Fruit fly (Drosophila melanogaster) whole organism, wandering third instar larva: ENCODE data around the gene CG15336.

Source experiments
- Abd-B ChIP-seq: fragments of >200 bp; optimal IDR thresholded peaks from 2 replicates; lab custom pipeline; 2017; ENCODE audit warnings: missing biosample characterization, missing genetic modification characterization
- CG32264 ChIP-seq: fragments of 200-800 bp; sonication (Bioruptor generic); optimal IDR thresholded peaks from 2 replicates; lab custom pipeline; 2016; ENCODE audit warnings: missing biosample characterization, missing genetic modification characterization
- CG9705 ChIP-seq: fragments of 200-800 bp; sonication (Bioruptor generic); optimal IDR thresholded peaks from 2 replicates; lab custom pipeline; 2018; ENCODE audit warnings: missing biosample characterization, mild to moderate bottlenecking, missing genetic modification characterization
- CrebA ChIP-seq: fragments of 200-800 bp; sonication (Bioruptor generic); optimal IDR thresholded peaks from 2 replicates; lab custom pipeline; 2016; ENCODE audit warnings: missing biosample characterization, mild to moderate bottlenecking, missing genetic modification characterization, borderline replicate concordance
- Dfd ChIP-seq: fragments of >200 bp; optimal IDR thresholded peaks from 2 replicates; lab custom pipeline; 2017; ENCODE audit warnings: missing biosample characterization, missing genetic modification characterization
- Dif ChIP-seq: fragments of 200-275, 200-300 bp; sonication (Bioruptor generic); optimal IDR thresholded peaks from 2 replicates; lab custom pipeline; 2018; ENCODE audit warnings: missing biosample characterization, missing genetic modification characterization; ENCODE audit not compliant: partially characterized antibody
- GATAd ChIP-seq: sonication (Bioruptor generic); optimal IDR thresholded peaks from 2 replicates; lab custom pipeline; 2016; ENCODE audit warnings: missing biosample characterization, missing genetic modification characterization
- HLH106 ChIP-seq: fragments of 200-800 bp; optimal IDR thresholded peaks from 3 replicates; lab custom pipeline; 2019; ENCODE audit warnings: missing biosample characterization, mild to moderate bottlenecking, missing genetic modification characterization, moderate library complexity
- Hnf4 ChIP-seq: fragments of 200-800 bp; sonication (Bioruptor generic); optimal IDR thresholded peaks from 2 replicates; lab custom pipeline; 2016; ENCODE audit warnings: missing biosample characterization, mild to moderate bottlenecking, missing genetic modification characterization
- Hr78 ChIP-seq: fragments of >200 bp; optimal IDR thresholded peaks from 2 replicates; lab custom pipeline; 2017; ENCODE audit warnings: missing biosample characterization, missing genetic modification characterization
- Jra ChIP-seq: sonication (Bioruptor generic); optimal IDR thresholded peaks from 2 replicates; lab custom pipeline; 2016; ENCODE audit warnings: missing biosample characterization, missing genetic modification characterization
- Mio ChIP-seq: sonication (Bioruptor generic); optimal IDR thresholded peaks from 2 replicates; lab custom pipeline; 2016; ENCODE audit warnings: missing biosample characterization, missing genetic modification characterization
- Myc ChIP-seq: fragments of >200 bp; optimal IDR thresholded peaks from 2 replicates; lab custom pipeline; 2017
- N ChIP-seq: fragments of >200 bp; optimal IDR thresholded peaks from 2 replicates; lab custom pipeline; 2018; ENCODE audit warnings: missing biosample characterization, missing external identifiers, missing genetic modification characterization
- OdsH ChIP-seq: fragments of 200-800 bp; sonication (Bioruptor generic); optimal IDR thresholded peaks from 2 replicates; lab custom pipeline; 2016; ENCODE audit warnings: missing biosample characterization, mild to moderate bottlenecking, missing genetic modification characterization
- Rel ChIP-seq, 2 experiments: fragments of 200-800 bp; sonication (Bioruptor generic) in 1 of 2; optimal IDR thresholded peaks; 2 replicates in 1 of 2; 3 replicates in 1 of 2; lab custom pipeline; 2016 to 2019; ENCODE audit warnings: mild to moderate bottlenecking in 2 of 2, missing biosample characterization in 2 of 2, missing genetic modification characterization in 2 of 2, moderate library complexity in 1 of 2
- Sp1 ChIP-seq: fragments of 200-800 bp; sonication (Bioruptor generic); optimal IDR thresholded peaks from 3 replicates; lab custom pipeline; 2019; ENCODE audit warnings: missing biosample characterization, mild to moderate bottlenecking, missing genetic modification characterization, moderate library complexity
- Vsx2 ChIP-seq: fragments of 200-300, 225-300 bp; sonication (Bioruptor generic); optimal IDR thresholded peaks from 2 replicates; lab custom pipeline; 2018; ENCODE audit warnings: missing biosample characterization, missing genetic modification characterization; ENCODE audit not compliant: partially characterized antibody
- brk ChIP-seq: fragments of 200-800 bp; sonication (Bioruptor generic); optimal IDR thresholded peaks from 2 replicates; lab custom pipeline; 2016; ENCODE audit warnings: missing biosample characterization, mild to moderate bottlenecking, missing genetic modification characterization
- dl ChIP-seq, 2 experiments: fragments of 175-275, 200-275 bp in 1 of 2; fragments of 200-275 bp in 1 of 2; sonication (Bioruptor generic); optimal IDR thresholded peaks; lab custom pipeline; 2018; ENCODE audit warnings: mild to moderate bottlenecking in 2 of 2, missing biosample characterization in 2 of 2, missing genetic modification characterization in 2 of 2, moderate library complexity in 2 of 2; ENCODE audit not compliant: partially characterized antibody in 2 of 2, insufficient read depth in 1 of 2
- dmrt93B ChIP-seq: fragments of 200-800 bp; sonication (Bioruptor generic); optimal IDR thresholded peaks from 2 replicates; lab custom pipeline; 2018; ENCODE audit warnings: missing biosample characterization, mild to moderate bottlenecking, missing genetic modification characterization
- dsf ChIP-seq: sonication (Bioruptor generic); optimal IDR thresholded peaks from 2 replicates; lab custom pipeline; 2016; ENCODE audit warnings: missing biosample characterization, missing genetic modification characterization, borderline replicate concordance
- ey ChIP-seq: fragments of 200-800 bp; sonication (Bioruptor generic); optimal IDR thresholded peaks from 2 replicates; lab custom pipeline; 2016; ENCODE audit warnings: missing biosample characterization, missing genetic modification characterization
- fru ChIP-seq: fragments of 200-800 bp; sonication (Bioruptor generic); optimal IDR thresholded peaks from 3 replicates; lab custom pipeline; 2016; ENCODE audit warnings: missing biosample characterization, mild to moderate bottlenecking, missing genetic modification characterization
- h ChIP-seq: fragments of 200-800 bp; sonication (Bioruptor generic); optimal IDR thresholded peaks from 3 replicates; lab custom pipeline; 2016; ENCODE audit warnings: missing biosample characterization, mild to moderate bottlenecking, missing genetic modification characterization
- jim ChIP-seq: fragments of 175-275, 200-325 bp; sonication (Bioruptor generic); optimal IDR thresholded peaks from 2 replicates; lab custom pipeline; 2016; ENCODE audit warnings: missing biosample characterization, mild to moderate bottlenecking, missing genetic modification characterization
- lola ChIP-seq: fragments of >200 bp; optimal IDR thresholded peaks from 2 replicates; lab custom pipeline; 2017; ENCODE audit warnings: missing biosample characterization, missing genetic modification characterization
- psq ChIP-seq: fragments of 200-800 bp; sonication (Bioruptor generic); optimal IDR thresholded peaks from 3 replicates; lab custom pipeline; 2017; ENCODE audit warnings: missing biosample characterization, mild to moderate bottlenecking, missing genetic modification characterization, moderate library complexity
- rgr ChIP-seq: fragments of 200-800 bp; sonication (Bioruptor generic); optimal IDR thresholded peaks from 3 replicates; lab custom pipeline; 2016; ENCODE audit warnings: missing biosample characterization, mild to moderate bottlenecking, missing genetic modification characterization
- sage ChIP-seq: fragments of 200-800 bp; sonication (Bioruptor generic); optimal IDR thresholded peaks from 2 replicates; lab custom pipeline; 2016; ENCODE audit warnings: missing biosample characterization, mild to moderate bottlenecking, missing genetic modification characterization
- sv ChIP-seq: fragments of 200-800 bp; sonication (Bioruptor generic); optimal IDR thresholded peaks from 3 replicates; lab custom pipeline; 2016; ENCODE audit warnings: missing biosample characterization, missing genetic modification characterization
- usp ChIP-seq: fragments of >200 bp; optimal IDR thresholded peaks from 2 replicates; lab custom pipeline; 2017; ENCODE audit warnings: missing biosample characterization, missing genetic modification characterization
- woc ChIP-seq: sonication (Bioruptor generic); optimal IDR thresholded peaks from 2 replicates; lab custom pipeline; 2016; ENCODE audit warnings: missing biosample characterization, mild to moderate bottlenecking, missing genetic modification characterization

CG15336 gene

dm6 chrX:8159754-8160153 is 12.0 kb downstream of the CG15336 start, which contains the start of gene CG15337:
TSS of gene CG15337 (plus strand) at chrX:8160054.
- no peak for TF ChIP-seq HLH106 (tag; lab: Kevin White, UChicago)
- TF ChIP-seq GATAd = no peak
- TF ChIP-seq Mio = no peak
- no peak for TF ChIP-seq CG32264
- no peak for TF ChIP-seq Dfd
- TF ChIP-seq fru (GFP tag; lab: Kevin White, UChicago) = no peak
- TF ChIP-seq Rel (GFP tag; optimal IDR thresholded peaks at IDR 0.05; lab: Kevin White, UChicago) = no peak
- TF ChIP-seq Rel (tag; optimal IDR thresholded peaks at IDR 0.05; lab: Kevin White, UChicago) = no peak
- TF ChIP-seq woc = no peak
- no peak for TF ChIP-seq rgr (GFP tag; lab: Kevin White, UChicago)
- no peak for TF ChIP-seq dsf (GFP tag; lab: Kevin White, UChicago)
- TF ChIP-seq N (GFP tag; lab: Kevin White, UChicago) = no peak
- TF ChIP-seq jim (GFP tag; lab: Kevin White, UChicago) = no peak
- TF ChIP-seq Dif (GFP tag; lab: Kevin White, UChicago) = no peak
- no peak for TF ChIP-seq lola (GFP tag; lab: Kevin White, UChicago)
- TF ChIP-seq dmrt93B = no peak
- TF ChIP-seq, all 38 proteins: peak for 0

dm6 chrX:8162692-8163091 is 14.9 kb downstream of the CG15336 start, which contains the start of gene CG10761:
TSS of gene CG10761 (minus strand) at chrX:8162792.
- no peak for TF ChIP-seq N (GFP tag; lab: Kevin White, UChicago)
- TF ChIP-seq sage (GFP tag; lab: Kevin White, UChicago) = no peak
- TF ChIP-seq HLH106 (tag; lab: Kevin White, UChicago) = no peak
- TF ChIP-seq brk (GFP tag; lab: Kevin White, UChicago) = no peak
- TF ChIP-seq h (GFP tag; lab: Kevin White, UChicago) = no peak
- no peak for TF ChIP-seq Jra (GFP tag; lab: Kevin White, UChicago)
- TF ChIP-seq lola (GFP tag; lab: Kevin White, UChicago) = no peak
- no peak for TF ChIP-seq jim (GFP tag; lab: Kevin White, UChicago)
- no peak for TF ChIP-seq Sp1 (GFP tag; lab: Kevin White, UChicago)
- no peak for TF ChIP-seq CrebA (GFP tag; lab: Kevin White, UChicago)
- no peak for TF ChIP-seq dl (GFP tag; optimal IDR thresholded peaks at IDR 0.05; lab: Kevin White, UChicago; ENCODE audit: insufficient read depth in 1 of 2, partially characterized antibody in 2 of 2)
- no peak for TF ChIP-seq usp (GFP tag; lab: Kevin White, UChicago)
- TF ChIP-seq psq (GFP tag; lab: Kevin White, UChicago) = no peak
- no peak for TF ChIP-seq Hr78
- TF ChIP-seq dmrt93B = no peak
- no peak for TF ChIP-seq CG32264
- no peak for TF ChIP-seq fru (GFP tag; lab: Kevin White, UChicago)
- TF ChIP-seq Myc (lab: Kevin White, UChicago) = no peak

- TF ChIP-seq sv (GFP tag; lab: Kevin White, UChicago) = no peak
- no peak for TF ChIP-seq dsf (GFP tag; lab: Kevin White, UChicago)
- no peak for TF ChIP-seq usp (GFP tag; lab: Kevin White, UChicago)
- TF ChIP-seq Hnf4 (GFP tag; lab: Kevin White, UChicago) = no peak
- no peak for TF ChIP-seq CG9705 (GFP tag; lab: Kevin White, UChicago)
- no peak for TF ChIP-seq GATAd
- no peak for TF ChIP-seq HLH106 (tag; lab: Kevin White, UChicago)
- TF ChIP-seq ey = no peak
- no peak for TF ChIP-seq Vsx2 (GFP tag; lab: Kevin White, UChicago)
- TF ChIP-seq Sp1 (GFP tag; lab: Kevin White, UChicago) = no peak
- no peak for TF ChIP-seq Dfd
- no peak for TF ChIP-seq OdsH (GFP tag; lab: Kevin White, UChicago)
- no peak for TF ChIP-seq Jra (GFP tag; lab: Kevin White, UChicago)
- TF ChIP-seq rgr (GFP tag; lab: Kevin White, UChicago) = no peak
- TF ChIP-seq dmrt93B = no peak
- TF ChIP-seq Abd-B (GFP tag; lab: Kevin White, UChicago) = no peak
These were observed 15.7 kb downstream of the CG15336 start for dm6 chrX:8163452-8163851.

DNA sequence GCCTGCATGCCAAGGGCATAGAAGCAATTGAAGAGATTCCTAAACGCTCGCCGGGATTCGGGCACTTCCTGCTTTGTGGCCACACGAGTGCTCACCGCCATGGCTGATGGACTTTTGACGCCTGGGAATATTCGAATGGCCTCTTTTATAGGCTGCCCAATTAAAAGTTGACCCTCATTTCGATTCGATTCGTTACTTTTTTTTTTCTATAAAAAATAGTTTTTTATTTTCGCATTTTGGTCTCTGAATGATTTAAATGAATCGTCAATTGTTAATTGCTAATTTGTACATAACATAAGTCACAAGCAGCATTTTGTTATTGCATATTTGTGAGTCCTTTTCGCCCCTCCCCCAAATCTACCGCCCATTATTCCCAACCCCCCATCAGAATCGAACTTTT is 17.9 kb downstream of the CG15336 start, which contains the start of gene Or7a:
Gene Or7a, minus strand, starts transcription at position 101 of the 400 bp plus-strand sequence.
- TF ChIP-seq Rel (GFP tag; optimal IDR thresholded peaks at IDR 0.05; lab: Kevin White, UChicago) (no peak), Rel (tag; optimal IDR thresholded peaks at IDR 0.05; lab: Kevin White, UChicago) (no peak)
